Fruit fly (Drosophila melanogaster): ENCODE measurements around the gene sni.

- no peak for TF ChIP-seq CG12605 (GFP tag; IDR thresholded peaks at IDR 0.05)
- no peak for TF ChIP-seq rn (GFP tag; IDR thresholded peaks at IDR 0.05)
Observed at dm6 chrX:8210632-8211031, 33.2 kb downstream of the sni start.
